Fruit fly (Drosophila melanogaster): ENCODE measurements around the gene CG10993.

CG10993 gene

dm6 chrX:13779696-13780095, 11.2 kb downstream of the CG10993 start:
- TF ChIP-seq CG17801 (GFP tag; optimal IDR thresholded peaks at IDR 0.05; ENCODE audit: partially characterized antibody) = peak; percentile 78

DNA sequence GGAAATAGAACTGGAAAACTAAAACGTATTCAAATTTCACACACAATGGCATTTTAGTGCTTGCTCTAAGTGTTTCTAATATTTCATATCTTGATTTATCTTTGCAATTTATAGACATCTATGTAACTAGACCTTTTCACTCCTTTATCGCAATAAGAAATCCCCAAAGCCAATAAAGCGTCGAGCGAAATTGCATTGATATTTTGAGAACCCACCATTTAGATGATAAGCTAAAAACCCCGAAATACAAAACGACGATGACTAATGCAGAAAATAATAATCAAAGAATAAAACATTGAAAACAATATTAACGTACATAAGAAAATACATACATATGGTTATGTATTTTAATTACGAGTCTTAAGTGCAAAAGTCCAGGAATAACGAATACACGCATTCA, 12.3 kb downstream of the CG10993 start:
- no peak for TF ChIP-seq CG17801 (GFP tag; optimal IDR thresholded peaks at IDR 0.05; ENCODE audit: partially characterized antibody)

DNA sequence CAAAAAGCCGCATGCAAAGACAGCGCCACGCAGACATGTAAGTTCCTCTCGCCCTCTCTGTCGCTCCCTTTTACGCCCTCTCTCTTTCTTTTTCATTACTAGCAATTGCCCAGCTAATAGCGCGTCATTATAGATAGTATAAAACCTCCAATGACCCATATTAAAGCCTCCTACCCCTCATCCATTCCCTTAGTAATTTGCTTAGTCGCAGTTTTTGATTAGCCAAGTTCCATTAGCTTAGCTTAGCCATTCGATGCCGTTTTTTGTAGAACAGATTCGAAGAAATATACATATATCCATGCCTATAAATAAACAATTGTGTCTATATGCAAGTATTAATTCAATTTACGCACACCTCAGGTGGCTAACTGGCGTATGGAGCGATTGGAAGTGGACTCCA, 20.1 kb downstream of the CG10993 start:
- TF ChIP-seq CG17801 (GFP tag; optimal IDR thresholded peaks at IDR 0.05; ENCODE audit: partially characterized antibody) = no peak

DNA sequence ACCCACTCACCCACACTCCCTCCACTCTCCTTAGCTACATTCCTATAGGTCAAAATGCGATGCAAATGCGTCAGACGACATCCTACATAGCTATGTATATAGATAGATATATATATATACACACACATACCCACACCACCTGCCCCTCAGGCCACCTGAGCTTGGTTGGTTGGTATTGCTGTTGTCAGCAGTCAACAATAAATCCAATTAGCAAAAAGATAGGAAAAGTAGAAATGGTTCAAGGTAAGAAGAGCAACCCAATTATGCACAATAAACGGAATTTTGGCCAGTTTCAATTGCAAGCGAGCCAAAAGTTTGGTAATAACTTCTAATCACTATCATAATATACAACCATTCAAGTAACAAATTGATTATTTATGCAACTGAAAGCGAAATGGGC, 24.4 kb downstream of the CG10993 start:
- no peak for TF ChIP-seq CG17801 (GFP tag; optimal IDR thresholded peaks at IDR 0.05; ENCODE audit: partially characterized antibody)

DNA sequence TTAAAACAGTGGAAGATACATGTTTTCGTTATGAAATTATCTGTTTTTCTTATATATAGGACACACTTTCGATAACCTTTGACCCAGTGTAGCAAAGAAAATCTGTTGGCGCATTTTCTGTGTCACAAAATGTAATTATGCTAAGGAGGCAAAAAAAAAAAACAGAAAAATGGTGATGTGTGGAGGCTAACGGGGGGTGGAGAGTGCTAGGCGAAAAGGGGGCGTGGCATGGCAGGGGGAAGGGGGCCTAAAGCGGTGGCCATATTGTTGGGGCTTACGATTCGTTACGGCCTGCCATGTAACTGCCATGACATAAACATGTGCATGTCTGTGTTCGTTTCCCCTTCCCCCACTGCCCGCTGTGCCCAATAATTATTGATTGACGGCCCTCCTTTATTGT, 25.7 kb downstream of the CG10993 start:
- no peak for TF ChIP-seq CG17801 (GFP tag; optimal IDR thresholded peaks at IDR 0.05; ENCODE audit: partially characterized antibody)

- peak; percentile 51 for TF ChIP-seq CG17801 (GFP tag; optimal IDR thresholded peaks at IDR 0.05; ENCODE audit: partially characterized antibody)
Observed at dm6 chrX:13764397-13765119, 26.4 kb downstream of the CG10993 start.

- TF ChIP-seq CG17801 (GFP tag; optimal IDR thresholded peaks at IDR 0.05; ENCODE audit: partially characterized antibody) = peak; percentile 86
Observed at dm6 chrX:13762372-13762883, 28.5 kb downstream of the CG10993 start, which contains the start of gene rdgB. rdgB (plus strand) TSS chrX:13762752.

DNA sequence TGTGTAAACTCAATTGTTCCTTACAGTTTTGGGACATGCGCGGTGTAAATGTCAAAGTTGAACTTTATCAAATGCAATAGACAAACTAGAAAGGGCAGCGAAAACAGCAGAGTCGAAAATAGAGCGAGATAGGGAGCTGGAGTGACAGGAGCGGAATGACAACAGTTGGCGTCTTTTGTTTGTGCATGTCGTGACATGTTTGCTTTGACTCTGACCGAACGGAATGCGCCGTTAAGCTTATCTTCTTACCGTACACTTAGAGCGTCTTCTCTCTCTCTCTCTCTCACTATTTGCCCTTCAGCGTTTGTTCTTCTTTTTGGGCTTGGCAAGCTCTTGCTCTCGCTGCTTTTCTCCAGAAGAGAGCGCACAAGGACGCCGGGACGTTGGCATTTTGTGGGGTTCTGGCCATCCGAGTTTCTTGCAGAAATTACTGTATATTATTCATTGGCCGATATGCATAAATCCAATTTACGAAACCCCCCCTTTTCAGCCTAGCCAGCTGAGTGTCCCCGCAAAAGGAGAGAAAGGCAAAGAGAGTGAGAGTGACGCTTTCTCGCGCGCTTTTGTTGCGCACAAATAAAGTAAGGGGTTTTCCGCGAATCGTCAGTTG, 29.0 kb downstream of the CG10993 start:
- no peak for TF ChIP-seq CG17801 (GFP tag; optimal IDR thresholded peaks at IDR 0.05; ENCODE audit: partially characterized antibody)

dm6 chrX:13758989-13759549, 31.8 kb downstream of the CG10993 start, which contains the start of gene Yp3:
Yp3 (plus strand) TSS chrX:13759546.
- TF ChIP-seq CG17801 (GFP tag; optimal IDR thresholded peaks at IDR 0.05; ENCODE audit: partially characterized antibody) = peak; percentile 53

DNA sequence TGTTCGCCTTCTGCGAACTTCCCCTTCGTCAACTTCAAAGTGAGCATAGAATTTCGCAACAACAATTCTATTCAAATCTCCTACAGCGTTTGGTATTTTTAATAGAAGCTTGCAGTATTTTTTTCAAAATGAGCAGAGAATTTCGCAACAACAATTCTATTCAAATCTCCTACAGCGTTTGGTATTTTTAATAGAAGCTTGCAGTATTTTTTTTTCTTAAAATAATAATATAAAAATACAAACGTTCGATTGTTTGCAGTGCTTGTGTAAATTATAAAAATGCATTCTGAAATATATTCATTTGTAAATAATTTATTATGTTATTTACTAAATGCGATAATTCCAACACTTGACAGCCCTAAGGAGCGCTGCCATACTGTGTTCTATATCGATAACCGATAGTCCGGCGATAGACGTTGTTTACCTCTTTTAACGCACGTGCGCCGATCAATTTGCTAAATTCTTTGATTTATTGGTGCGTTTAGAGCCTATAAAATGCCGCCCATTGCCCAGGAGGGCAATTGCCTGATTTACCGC, 34.1 kb downstream of the CG10993 start, which contains the start of the genes CG32625 and Rtc1:
Gene CG32625, minus strand, starts transcription at position 51 of the 537 bp plus-strand sequence.
Gene Rtc1, plus strand, starts transcription at position 404 of the 537 bp plus-strand sequence.
- TF ChIP-seq CG17801 (GFP tag; optimal IDR thresholded peaks at IDR 0.05; ENCODE audit: partially characterized antibody) = peak; percentile 58

dm6 chrX:13755152-13755557, 35.8 kb downstream of the CG10993 start, which contains the start of gene Pdcd4:
Pdcd4 (minus strand) TSS chrX:13755406.
- TF ChIP-seq CG17801 (GFP tag; optimal IDR thresholded peaks at IDR 0.05; ENCODE audit: partially characterized antibody) = peak; percentile 3

- peak; percentile 85 for TF ChIP-seq CG17801 (GFP tag; optimal IDR thresholded peaks at IDR 0.05; ENCODE audit: partially characterized antibody)
Observed at dm6 chrX:13754476-13754875, 36.4 kb downstream of the CG10993 start.

- peak; percentile 39 for TF ChIP-seq CG17801 (GFP tag; optimal IDR thresholded peaks at IDR 0.05; ENCODE audit: partially characterized antibody)
Observed at dm6 chrX:13753775-13754174, 37.1 kb downstream of the CG10993 start.

dm6 chrX:13753101-13753758, 37.7 kb downstream of the CG10993 start:
- no peak for TF ChIP-seq CG17801 (GFP tag; optimal IDR thresholded peaks at IDR 0.05; ENCODE audit: partially characterized antibody)

DNA sequence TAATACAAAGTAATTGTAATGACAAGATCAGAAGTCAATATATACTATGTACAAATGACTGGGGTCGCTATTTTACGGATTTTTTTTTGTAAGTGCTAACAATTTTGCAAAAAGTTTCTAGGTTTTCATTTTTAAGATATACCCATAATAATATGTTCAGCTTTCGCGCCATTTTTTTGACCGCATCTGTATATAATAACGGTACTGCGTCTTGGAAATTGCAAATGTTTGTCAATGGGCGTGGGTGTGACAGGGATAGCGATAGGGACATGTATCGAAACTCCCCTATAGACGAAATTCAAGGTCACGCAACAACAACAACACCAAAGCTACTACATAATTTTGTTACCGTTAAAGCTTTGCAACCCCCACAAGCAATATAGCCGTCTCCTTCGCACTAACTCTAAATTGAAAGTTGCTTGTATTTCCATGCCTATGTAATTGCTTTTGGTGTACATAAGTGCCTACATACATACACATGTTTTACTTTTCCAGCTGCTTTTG, 38.3 kb downstream of the CG10993 start:
- TF ChIP-seq CG17801 (GFP tag; optimal IDR thresholded peaks at IDR 0.05; ENCODE audit: partially characterized antibody) = no peak

Measured in ovary, adult (tissue).